Worm (Caenorhabditis elegans) whole organism, L2 larva: ENCODE results near the gene C09G9.5.

Experiments
- F13H6.1 ChIP-seq: sonication (generic microtip); optimal IDR thresholded peaks from 2 replicates; lab custom pipeline; 2016; ENCODE audit warnings: missing genetic modification characterization, missing compliant biosample characterization
- mab-5 ChIP-seq: fragments of 150-350 bp; optimal IDR thresholded peaks from 2 replicates; lab custom pipeline; 2014; ENCODE audit warnings: missing biosample characterization, missing genetic modification characterization
- nhr-25 ChIP-seq: fragments of 150-350 bp; sonication (generic microtip); optimal IDR thresholded peaks from 3 replicates; lab custom pipeline; 2014; ENCODE audit warnings: missing biosample characterization, missing genetic modification characterization
- snpc-4 ChIP-seq: fragments of 150-350 bp; optimal IDR thresholded peaks from 2 replicates; lab custom pipeline; 2014; ENCODE audit warnings: missing biosample characterization, missing genetic modification characterization
- unc-39 ChIP-seq: fragments of 150-350 bp; optimal IDR thresholded peaks from 2 replicates; lab custom pipeline; 2014; ENCODE audit warnings: missing biosample characterization, missing genetic modification characterization
- unc-62 ChIP-seq: fragments of 150-350 bp; optimal IDR thresholded peaks from 2 replicates; lab custom pipeline; 2014; ENCODE audit warnings: missing biosample characterization, missing genetic modification reagents, missing genetic modification characterization

DNA sequence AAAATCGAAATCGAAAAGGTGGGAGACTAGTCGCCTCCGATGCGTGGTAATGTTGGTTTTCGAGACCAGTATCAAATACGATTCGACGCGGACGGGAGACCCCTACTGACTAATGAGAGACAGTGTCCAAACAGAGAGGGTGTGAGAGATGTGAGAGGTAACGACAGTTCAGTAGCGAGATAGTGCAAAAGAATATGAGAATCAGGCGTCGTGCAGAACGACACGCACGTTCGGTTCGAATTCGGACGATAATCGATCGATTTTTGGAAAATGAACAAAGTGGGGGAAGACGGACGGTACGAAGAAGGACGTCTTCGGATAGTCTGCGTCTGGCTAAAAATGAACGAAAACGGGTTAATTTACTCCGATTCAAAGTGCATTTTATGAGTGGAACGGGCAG is 35.6 kb downstream of the C09G9.5 start, which contains the start of gene D1046.16:
- TF ChIP-seq snpc-4 (tag; lab: Kevin White, UChicago) (no peak), unc-39 (tag; lab: Kevin White, UChicago) (no peak), nhr-25 (tag; lab: Kevin White, UChicago) (peak; percentile 65), mab-5 (tag; lab: Kevin White, UChicago) (no peak), unc-62 (GFP tag; lab: Kevin White, UChicago) (no peak), F13H6.1 (tag; lab: Kevin White, UChicago) (peak; percentile 55)
